Worm (Caenorhabditis elegans): ENCODE data around the gene acr-15.

Gene acr-15

DNA sequence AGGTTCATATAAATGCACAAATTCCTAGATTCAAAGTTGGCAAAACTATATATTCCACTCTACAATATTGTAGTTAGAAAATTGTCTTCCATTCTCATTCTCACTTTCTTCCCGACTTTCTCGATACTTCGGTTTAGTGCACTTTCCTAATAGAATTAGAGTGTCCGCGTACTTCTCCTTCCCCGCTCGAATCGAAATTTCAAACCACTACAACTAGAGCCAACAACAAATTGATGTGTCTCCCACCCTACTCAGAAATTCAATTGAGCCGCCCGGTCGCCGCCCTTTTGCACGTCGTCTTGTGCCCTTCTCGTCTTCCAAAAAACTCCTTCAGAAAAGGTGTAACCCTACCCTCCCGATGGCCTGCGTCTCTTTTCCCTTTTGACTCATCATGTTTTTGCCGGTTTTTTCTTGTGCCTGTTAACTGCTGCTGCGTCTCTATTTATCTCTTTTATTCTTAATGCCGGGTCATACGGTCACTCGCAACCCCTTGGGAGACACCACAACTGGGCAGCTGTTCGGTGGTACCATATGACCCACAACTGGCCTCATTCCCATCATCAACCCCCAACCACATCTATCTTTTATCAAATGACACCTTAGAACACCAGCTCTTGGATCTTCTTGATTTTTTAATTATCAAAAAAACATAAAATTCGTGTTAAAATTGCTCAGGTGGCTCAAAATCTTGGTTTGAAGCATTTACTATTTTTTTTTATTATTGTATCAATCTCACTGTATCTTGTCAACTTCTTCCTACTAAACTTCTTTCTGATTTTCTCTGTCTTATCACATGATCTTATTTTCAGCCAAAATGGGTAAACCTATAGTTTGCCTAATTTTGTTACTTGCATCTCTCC lies 41.8 kb downstream of the acr-15 start, which contains the start of gene tag-196:
Gene tag-196, plus strand, starts transcription at position 810 of the 860 bp plus-strand sequence.
- peak; percentile 48 for TF ChIP-seq egl-5 (tag; optimal IDR thresholded peaks at IDR 0.05)
- TF ChIP-seq nhr-23 (tag; optimal IDR thresholded peaks at IDR 0.05), result no peak
- TF ChIP-seq ceh-28 (tag; optimal IDR thresholded peaks at IDR 0.05), result no peak
- peak; percentile 24 for TF ChIP-seq nfya-1 (tag; optimal IDR thresholded peaks at IDR 0.05; ENCODE audit: insufficient read depth)
- TF ChIP-seq lin-39 (tag; optimal IDR thresholded peaks at IDR 0.05), result peak; percentile 32
- no peak for TF ChIP-seq ztf-4 (tag; optimal IDR thresholded peaks at IDR 0.05)
- TF ChIP-seq nhr-12 (tag; optimal IDR thresholded peaks at IDR 0.05), result no peak
- TF ChIP-seq nhr-237 (tag; optimal IDR thresholded peaks at IDR 0.05), result no peak
- no peak for TF ChIP-seq zag-1 (tag; optimal IDR thresholded peaks at IDR 0.05)
- no peak for TF ChIP-seq mdl-1 (tag; optimal IDR thresholded peaks at IDR 0.05)

DNA sequence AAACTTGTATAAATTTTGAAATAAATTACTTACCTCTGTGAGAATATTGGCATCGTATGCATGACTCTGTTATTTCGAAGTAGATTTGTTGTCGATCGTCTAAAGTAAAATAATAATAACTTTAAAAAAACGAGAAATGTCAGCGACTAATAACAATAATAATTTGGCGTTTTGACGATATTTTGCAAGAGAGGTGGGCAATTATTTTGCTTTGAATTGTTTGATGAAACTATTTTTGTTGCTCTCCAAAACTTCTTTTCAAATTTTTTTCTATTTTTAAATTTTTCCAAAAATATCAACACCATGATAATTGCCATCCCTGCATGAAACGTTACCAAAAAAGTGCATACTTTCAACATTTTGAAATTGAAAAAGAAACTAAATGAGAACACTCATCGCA lies 46.7 kb downstream of the acr-15 start, which contains the start of gene F41E6.7:
Gene F41E6.7, minus strand, starts transcription at position 101 of the 400 bp plus-strand sequence.
- no peak for TF ChIP-seq lin-39 (tag; optimal IDR thresholded peaks at IDR 0.05)
- TF ChIP-seq ceh-9 (tag; optimal IDR thresholded peaks at IDR 0.05), result no peak
- no peak for TF ChIP-seq egl-5 (tag; optimal IDR thresholded peaks at IDR 0.05)
- TF ChIP-seq fkh-10 (GFP tag; optimal IDR thresholded peaks at IDR 0.05), result no peak
- no peak for TF ChIP-seq ama-1 (optimal IDR thresholded peaks at IDR 0.05)
- no peak for TF ChIP-seq lin-15B (tag; optimal IDR thresholded peaks at IDR 0.05)
- no peak for TF ChIP-seq ztf-4 (tag; optimal IDR thresholded peaks at IDR 0.05)
- no peak for TF ChIP-seq nhr-12 (tag; optimal IDR thresholded peaks at IDR 0.05)
- TF ChIP-seq elt-2 (tag; optimal IDR thresholded peaks at IDR 0.05), result no peak
- no peak for TF ChIP-seq snpc-4 (tag; optimal IDR thresholded peaks at IDR 0.05)
- TF ChIP-seq mml-1 (tag; optimal IDR thresholded peaks at IDR 0.05), result no peak
- no peak for TF ChIP-seq skn-1 (tag; optimal IDR thresholded peaks at IDR 0.05)
- TF ChIP-seq egl-27 (tag; optimal IDR thresholded peaks at IDR 0.05), result no peak
- no peak for TF ChIP-seq ceh-28 (tag; optimal IDR thresholded peaks at IDR 0.05)

DNA sequence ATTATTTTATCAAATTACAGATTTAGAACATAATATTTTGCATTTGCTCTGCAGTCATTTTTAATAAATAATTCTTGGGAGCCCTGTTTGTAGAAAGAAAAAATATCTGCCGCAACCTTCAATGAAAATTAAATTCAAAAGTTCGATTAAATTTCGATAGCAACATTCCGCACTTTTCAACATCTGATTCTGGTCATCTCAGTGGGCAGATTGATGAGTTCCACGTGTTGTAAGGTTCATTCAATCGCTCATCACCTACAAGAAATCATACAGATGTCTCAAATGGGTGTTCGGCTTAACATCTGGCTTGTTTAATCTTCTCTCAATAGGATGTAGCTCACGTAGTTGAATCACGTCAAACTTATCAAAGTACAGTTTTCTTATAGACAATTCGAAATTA lies 47.5 kb downstream of the acr-15 start:
- TF ChIP-seq mdl-1 (tag; optimal IDR thresholded peaks at IDR 0.05) (no peak), sea-2 (GFP tag; optimal IDR thresholded peaks at IDR 0.05) (no peak), nhr-25 (tag; optimal IDR thresholded peaks at IDR 0.05) (no peak), zag-1 (tag; optimal IDR thresholded peaks at IDR 0.05) (no peak), snpc-4 (tag; optimal IDR thresholded peaks at IDR 0.05) (no peak), nhr-67 (tag; optimal IDR thresholded peaks at IDR 0.05) (no peak), jun-1 (tag; optimal IDR thresholded peaks at IDR 0.05) (no peak)

DNA sequence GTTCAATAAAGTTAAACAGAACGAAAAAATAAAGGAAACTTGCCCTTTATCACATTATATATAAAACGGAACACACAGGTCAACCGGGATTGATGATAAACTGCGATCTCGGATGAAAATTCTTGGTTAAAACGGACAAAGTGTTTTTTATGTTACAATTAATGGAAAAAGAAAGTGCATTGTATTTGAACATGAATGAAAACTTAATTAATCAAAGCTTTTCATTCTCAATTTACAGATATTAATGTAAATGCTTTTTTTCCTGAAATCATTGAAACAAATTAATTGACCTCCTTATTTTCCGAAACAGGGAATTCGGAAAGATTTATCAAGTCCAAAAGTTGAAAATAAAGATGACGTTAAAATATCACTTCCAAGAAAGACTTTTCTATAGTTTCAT lies 48.9 kb downstream of the acr-15 start, which contains the start of gene F41E6.8:
Gene F41E6.8, minus strand, starts transcription at position 101 of the 400 bp plus-strand sequence.
- TF ChIP-seq lin-15B (tag; optimal IDR thresholded peaks at IDR 0.05) (no peak), unc-39 (tag; optimal IDR thresholded peaks at IDR 0.05) (no peak), eor-1 (tag; optimal IDR thresholded peaks at IDR 0.05) (no peak), ceh-16 (tag; optimal IDR thresholded peaks at IDR 0.05) (no peak), egl-5 (tag; optimal IDR thresholded peaks at IDR 0.05) (no peak), egl-27 (tag; optimal IDR thresholded peaks at IDR 0.05) (no peak), nhr-28 (tag; optimal IDR thresholded peaks at IDR 0.05) (no peak), R02D3.7 (tag; optimal IDR thresholded peaks at IDR 0.05) (no peak), hmg-11 (tag; optimal IDR thresholded peaks at IDR 0.05) (no peak), skn-1 (tag; optimal IDR thresholded peaks at IDR 0.05) (no peak), zag-1 (tag; optimal IDR thresholded peaks at IDR 0.05) (no peak), tbx-2 (tag; optimal IDR thresholded peaks at IDR 0.05) (no peak), ceh-28 (tag; optimal IDR thresholded peaks at IDR 0.05) (no peak), snpc-4 (tag; optimal IDR thresholded peaks at IDR 0.05) (no peak), ceh-82 (tag; optimal IDR thresholded peaks at IDR 0.05) (no peak), aly-2 (tag; optimal IDR thresholded peaks at IDR 0.05) (no peak), nfya-1 (tag; optimal IDR thresholded peaks at IDR 0.05; ENCODE audit: insufficient read depth) (no peak), mdl-1 (tag; optimal IDR thresholded peaks at IDR 0.05) (no peak), elt-2 (tag; optimal IDR thresholded peaks at IDR 0.05) (no peak)

DNA sequence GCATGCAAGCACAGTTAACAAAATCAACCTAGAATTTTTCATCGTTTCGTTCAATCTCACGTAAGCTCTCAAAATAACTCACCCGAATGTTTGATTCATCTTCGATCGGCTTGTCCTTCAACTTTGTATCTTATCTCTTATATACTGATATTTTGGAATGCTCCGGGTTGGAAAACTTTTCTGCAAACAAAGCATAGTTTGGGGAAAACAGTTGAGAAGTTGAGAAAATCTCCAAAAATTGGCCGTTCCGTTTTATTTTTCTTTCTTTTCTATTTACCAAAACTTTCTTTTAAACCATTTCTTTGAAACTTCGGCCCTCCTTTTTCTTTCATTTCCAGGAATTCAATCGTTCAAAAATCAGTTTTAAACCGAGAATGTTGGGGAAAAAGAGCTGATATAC lies 50.1 kb downstream of the acr-15 start, which contains the start of gene F41E6.15:
Gene F41E6.15, minus strand, starts transcription at position 101 of the 400 bp plus-strand sequence.
- TF ChIP-seq nhr-77 (tag; optimal IDR thresholded peaks at IDR 0.05) (no peak), skn-1 (tag; optimal IDR thresholded peaks at IDR 0.05) (no peak), pha-4 (tag; optimal IDR thresholded peaks at IDR 0.05) (no peak), ceh-28 (tag; optimal IDR thresholded peaks at IDR 0.05) (no peak), hmg-11 (tag; optimal IDR thresholded peaks at IDR 0.05) (no peak), ceh-16 (tag; optimal IDR thresholded peaks at IDR 0.05) (no peak), egl-27 (tag; optimal IDR thresholded peaks at IDR 0.05) (no peak), elt-3 (tag; optimal IDR thresholded peaks at IDR 0.05) (no peak), tbx-2 (tag; optimal IDR thresholded peaks at IDR 0.05) (no peak), nfya-1 (tag; optimal IDR thresholded peaks at IDR 0.05; ENCODE audit: insufficient read depth) (no peak)
